Fruit fly (Drosophila melanogaster): ENCODE results near the gene Tep4.

DNA sequence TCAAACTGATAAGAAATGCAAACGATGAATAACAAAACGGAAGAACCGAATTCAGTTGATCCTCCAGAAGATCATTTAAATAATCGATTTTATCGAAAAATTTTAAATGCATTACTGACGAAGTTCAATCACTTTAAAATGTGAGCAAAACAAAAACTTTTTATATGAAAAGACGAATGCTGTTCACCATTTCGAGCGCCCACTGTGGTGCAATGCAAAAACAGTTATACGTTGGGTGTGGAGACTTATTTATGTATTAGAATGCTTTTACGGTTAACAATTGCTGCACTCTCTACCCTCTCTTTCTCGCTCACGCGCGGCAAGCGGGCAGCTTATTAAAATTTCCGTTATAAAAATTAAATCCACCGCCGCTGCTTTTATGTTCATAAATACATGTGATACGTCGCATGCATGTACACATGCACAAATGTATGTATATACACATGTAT lies 22.5 kb downstream of the Tep4 start:
- TF ChIP-seq sage (GFP tag; optimal IDR thresholded peaks at IDR 0.05): no peak
- peak; percentile 37 for TF ChIP-seq HLH106 (tag; optimal IDR thresholded peaks at IDR 0.05)
- peak; percentile 46 for TF ChIP-seq br (GFP tag; optimal IDR thresholded peaks at IDR 0.05)
- no peak for TF ChIP-seq pan (optimal IDR thresholded peaks at IDR 0.05)
- peak; percentile 64 for TF ChIP-seq h (GFP tag; optimal IDR thresholded peaks at IDR 0.05)
- no peak for TF ChIP-seq Dfd (GFP tag; optimal IDR thresholded peaks at IDR 0.05)
- TF ChIP-seq CG32264 (GFP tag; optimal IDR thresholded peaks at IDR 0.05): no peak
- no peak for TF ChIP-seq tai (GFP tag; optimal IDR thresholded peaks at IDR 0.05)
- TF ChIP-seq psq (GFP tag; optimal IDR thresholded peaks at IDR 0.05): no peak
- no peak for TF ChIP-seq Abd-B (GFP tag; optimal IDR thresholded peaks at IDR 0.05)
- TF ChIP-seq Jra (GFP tag; optimal IDR thresholded peaks at IDR 0.05): no peak
- TF ChIP-seq Myc (optimal IDR thresholded peaks at IDR 0.05): no peak
- TF ChIP-seq dl (GFP tag; optimal IDR thresholded peaks at IDR 0.05; ENCODE audit: insufficient read depth in 1 of 2, partially characterized antibody in 2 of 2): peak in 1 of 2 experiments; percentile 1
